Fruit fly (Drosophila melanogaster): ENCODE results near the gene Jhbp14.
"Not testable (repeated sequence)": the region's sequence is repeated elsewhere in the genome, so short reads cannot be mapped to it uniquely, and the experiment has no call there.

DNA sequence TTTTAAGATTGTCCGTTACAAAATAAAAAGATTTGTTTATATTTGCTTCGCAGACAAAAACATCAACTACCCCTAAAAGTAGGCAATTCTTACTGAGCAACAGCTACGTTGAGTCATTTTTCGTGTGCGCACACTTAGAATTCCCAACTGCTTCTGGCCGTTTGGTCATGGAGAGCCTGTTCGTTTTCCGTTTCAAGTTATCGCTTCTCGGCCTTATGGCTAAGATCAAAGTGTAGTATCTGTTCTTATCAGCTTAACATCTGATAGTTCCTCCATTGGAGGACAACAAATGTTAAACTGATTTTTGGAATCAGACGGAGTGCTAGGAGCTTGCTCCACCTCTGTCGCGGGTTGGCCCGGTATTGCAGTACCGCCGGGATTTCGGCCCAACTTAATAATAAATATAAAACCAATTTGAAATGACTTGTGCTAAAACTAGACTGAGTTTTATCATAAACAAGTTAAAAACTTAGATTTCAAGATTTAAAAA lies 20.6 kb upstream of the Jhbp14 start:
- not testable (repeated sequence) for TF ChIP-seq CG8119 (GFP tag; IDR thresholded peaks at IDR 0.05); CG32006 (GFP tag; optimal IDR thresholded peaks at IDR 0.05); CG10669 (GFP tag; optimal IDR thresholded peaks at IDR 0.05); ss (GFP tag; optimal IDR thresholded peaks at IDR 0.05); dac (GFP tag; optimal IDR thresholded peaks at IDR 0.05)

Data from whole organism, prepupa.